Fruit fly (Drosophila melanogaster) whole organism, prepupa: ENCODE measurements around the gene squ.

Source experiments
- Blimp-1 ChIP-seq: fragments of 200-800 bp; sonication (Bioruptor generic); optimal IDR thresholded peaks from 3 replicates; lab custom pipeline; 2017; ENCODE audit warnings: missing biosample characterization, missing genetic modification characterization, mild to moderate bottlenecking, moderate library complexity, missing genetic modification reagents
- CG10631 ChIP-seq: fragments of 200-800 bp; sonication (Bioruptor generic); optimal IDR thresholded peaks from 2 replicates; lab custom pipeline; 2016; ENCODE audit warnings: missing biosample characterization, missing genetic modification characterization
- CG11762 ChIP-seq: fragments of 200-800 bp; sonication (Bioruptor generic); optimal IDR thresholded peaks from 3 replicates; lab custom pipeline; 2016; ENCODE audit warnings: missing biosample characterization, missing genetic modification characterization; ENCODE audit not compliant: insufficient read depth
- CG11902 ChIP-seq: fragments of 200-800 bp; sonication (Bioruptor generic); optimal IDR thresholded peaks from 3 replicates; lab custom pipeline; 2016; ENCODE audit warnings: missing biosample characterization, missing genetic modification characterization
- CG15336 ChIP-seq: fragments of 200-800 bp; sonication (Bioruptor generic); IDR thresholded peaks from 2 replicates; pipeline ENCODE4 v1.3.6; 2022; ENCODE audit warnings: missing biosample characterization, missing genetic modification characterization
- CG1621 ChIP-seq: fragments of 200-800 bp; sonication (Bioruptor generic); optimal IDR thresholded peaks from 3 replicates; lab custom pipeline; 2018; ENCODE audit warnings: missing biosample characterization, mild to moderate bottlenecking, missing genetic modification characterization
- CG16779 ChIP-seq: fragments of 200-800 bp; sonication (Bioruptor generic); optimal IDR thresholded peaks from 3 replicates; lab custom pipeline; 2017; ENCODE audit warnings: missing biosample characterization, mild to moderate bottlenecking, missing genetic modification characterization
- CG31627 ChIP-seq: fragments of 200-800 bp; sonication (Bioruptor generic); optimal IDR thresholded peaks from 3 replicates; lab custom pipeline; 2016; ENCODE audit warnings: missing biosample characterization, missing genetic modification characterization
- CG34406 ChIP-seq: fragments of 200-800 bp; sonication (Bioruptor generic); optimal IDR thresholded peaks from 3 replicates; lab custom pipeline; 2016; ENCODE audit warnings: missing biosample characterization, missing genetic modification characterization
- CG3919 ChIP-seq: fragments of 200-800 bp; sonication (Bioruptor generic); optimal IDR thresholded peaks from 3 replicates; lab custom pipeline; 2016; ENCODE audit warnings: missing biosample characterization, missing genetic modification characterization
- CG4318 ChIP-seq: fragments of 200-800 bp; sonication (Bioruptor generic); optimal IDR thresholded peaks from 3 replicates; lab custom pipeline; 2017; ENCODE audit warnings: missing biosample characterization, mild to moderate bottlenecking, missing genetic modification characterization
- CG6163 ChIP-seq: fragments of 200-800 bp; sonication (Bioruptor generic); IDR thresholded peaks from 3 replicates; pipeline ENCODE4 v1.3.6; 2022; ENCODE audit warnings: missing biosample characterization, missing genetic modification characterization
- CG6276 ChIP-seq: fragments of 200-800 bp; sonication (Bioruptor generic); optimal IDR thresholded peaks from 2 replicates; lab custom pipeline; 2017; ENCODE audit warnings: missing biosample characterization, mild to moderate bottlenecking, missing genetic modification characterization
- CG6792 ChIP-seq: fragments of 200-800 bp; sonication (Bioruptor generic); optimal IDR thresholded peaks from 3 replicates; lab custom pipeline; 2016; ENCODE audit warnings: missing biosample characterization, missing genetic modification characterization
- CG6808 ChIP-seq: fragments of 200-800 bp; sonication (Bioruptor generic); optimal IDR thresholded peaks from 3 replicates; lab custom pipeline; 2017; ENCODE audit warnings: missing biosample characterization, missing genetic modification characterization, mild to moderate bottlenecking, moderate library complexity, missing genetic modification reagents
- CG6854 ChIP-seq: fragments of 200-800 bp; sonication (Bioruptor generic); optimal IDR thresholded peaks from 2 replicates; lab custom pipeline; 2017; ENCODE audit warnings: missing biosample characterization, mild to moderate bottlenecking, missing genetic modification characterization
- CG7368 ChIP-seq: fragments of 200-800 bp; sonication (Bioruptor generic); optimal IDR thresholded peaks from 3 replicates; lab custom pipeline; 2016; ENCODE audit warnings: missing biosample characterization, missing genetic modification characterization
- CG8319 ChIP-seq: fragments of 200-800 bp; sonication (Bioruptor generic); optimal IDR thresholded peaks from 3 replicates; lab custom pipeline; 2016; ENCODE audit warnings: missing biosample characterization, missing genetic modification characterization
- CG8632 ChIP-seq: fragments of 200-800 bp; sonication (Bioruptor generic); optimal IDR thresholded peaks from 3 replicates; lab custom pipeline; 2016; ENCODE audit warnings: missing biosample characterization, missing genetic modification characterization
- CG9139 ChIP-seq: fragments of 200-800 bp; sonication (Bioruptor generic); optimal IDR thresholded peaks from 3 replicates; lab custom pipeline; 2017; ENCODE audit warnings: missing biosample characterization, mild to moderate bottlenecking, missing genetic modification characterization
- Eip75B ChIP-seq: fragments of 200-800 bp; sonication (Bioruptor generic); optimal IDR thresholded peaks from 3 replicates; lab custom pipeline; 2016; ENCODE audit warnings: missing biosample characterization, missing genetic modification characterization
- Eip78C ChIP-seq: fragments of 200-800 bp; sonication (Bioruptor generic); peaks from one replicate; lab custom pipeline; 2016; ENCODE audit warnings: missing biosample characterization, missing genetic modification characterization
- Ets21C ChIP-seq: fragments of 200-800 bp; sonication (Bioruptor generic); optimal IDR thresholded peaks from 3 replicates; lab custom pipeline; 2016; ENCODE audit warnings: missing biosample characterization, missing genetic modification characterization
- Ets96B ChIP-seq: fragments of 200-800 bp; optimal IDR thresholded peaks from 2 replicates; lab custom pipeline; 2019; ENCODE audit warnings: missing biosample characterization, mild to moderate bottlenecking, missing genetic modification characterization, moderate library complexity
- Gug ChIP-seq: fragments of 200-800 bp; sonication (Bioruptor generic); IDR thresholded peaks from 2 replicates; pipeline ENCODE4 v1.3.6; 2022; ENCODE audit warnings: missing biosample characterization, missing genetic modification characterization
- Hr38 ChIP-seq: sonication (Bioruptor generic); optimal IDR thresholded peaks from 2 replicates; lab custom pipeline; 2016; ENCODE audit warnings: missing biosample characterization, missing genetic modification characterization
- Met ChIP-seq: fragments of 200-800 bp; sonication (Bioruptor generic); optimal IDR thresholded peaks from 3 replicates; lab custom pipeline; 2016; ENCODE audit warnings: missing biosample characterization, missing genetic modification characterization
- Smox ChIP-seq: fragments of 200-800 bp; sonication (Bioruptor generic); optimal IDR thresholded peaks from 3 replicates; lab custom pipeline; 2016; ENCODE audit warnings: missing biosample characterization, missing genetic modification characterization
- Sox102F ChIP-seq: fragments of 200-800 bp; sonication (Bioruptor generic); optimal IDR thresholded peaks from 2 replicates; lab custom pipeline; 2016; ENCODE audit warnings: missing biosample characterization, mild to moderate bottlenecking, missing genetic modification characterization
- Sox15 ChIP-seq: fragments of 200-800 bp; sonication (Bioruptor generic); optimal IDR thresholded peaks from 3 replicates; lab custom pipeline; 2016; ENCODE audit warnings: missing biosample characterization, missing genetic modification characterization
- achi ChIP-seq: fragments of 200-800 bp; sonication (Bioruptor generic); optimal IDR thresholded peaks from 3 replicates; lab custom pipeline; 2016; ENCODE audit warnings: missing biosample characterization, missing genetic modification characterization
- acj6 ChIP-seq: fragments of 200-800 bp; sonication (Bioruptor generic); optimal IDR thresholded peaks from 3 replicates; lab custom pipeline; 2016; ENCODE audit warnings: missing biosample characterization, missing genetic modification characterization
- cyc ChIP-seq: fragments of 200-800 bp; sonication (Bioruptor generic); optimal IDR thresholded peaks from 3 replicates; lab custom pipeline; 2016; ENCODE audit warnings: missing biosample characterization, missing genetic modification characterization
- dac ChIP-seq: fragments of 200-800 bp; sonication (Bioruptor generic); optimal IDR thresholded peaks from 2 replicates; lab custom pipeline; 2017; ENCODE audit warnings: missing biosample characterization, mild to moderate bottlenecking, missing genetic modification characterization
- dsx ChIP-seq: fragments of 200-800 bp; optimal IDR thresholded peaks from 3 replicates; lab custom pipeline; 2019; ENCODE audit warnings: missing biosample characterization, mild to moderate bottlenecking, missing genetic modification characterization, moderate library complexity; ENCODE audit not compliant: poor library complexity, severe bottlenecking
- eg ChIP-seq: fragments of 200-800 bp; sonication (Bioruptor generic); IDR thresholded peaks from 3 replicates; pipeline ENCODE4 v1.3.6; 2022; ENCODE audit warnings: missing biosample characterization, missing genetic modification characterization
- esn ChIP-seq: fragments of 200-800 bp; sonication (Bioruptor generic); optimal IDR thresholded peaks from 2 replicates; lab custom pipeline; 2016; ENCODE audit warnings: missing biosample characterization, mild to moderate bottlenecking, missing genetic modification characterization, moderate library complexity
- fd59A ChIP-seq: fragments of 200-800 bp; sonication (Bioruptor generic); optimal IDR thresholded peaks from 2 replicates; lab custom pipeline; 2017; ENCODE audit warnings: missing biosample characterization, mild to moderate bottlenecking, missing genetic modification characterization, missing genetic modification reagents
- fd85E ChIP-seq: fragments of 200-800 bp; sonication (Bioruptor generic); optimal IDR thresholded peaks from 3 replicates; lab custom pipeline; 2016; ENCODE audit warnings: missing biosample characterization, missing genetic modification characterization
- fkh ChIP-seq: fragments of 200-800 bp; sonication (Bioruptor generic); optimal IDR thresholded peaks from 3 replicates; lab custom pipeline; 2017; ENCODE audit warnings: missing biosample characterization, mild to moderate bottlenecking, missing genetic modification characterization, moderate library complexity
- lz ChIP-seq: fragments of 200-800 bp; sonication (Bioruptor generic); optimal IDR thresholded peaks from 3 replicates; lab custom pipeline; 2016; ENCODE audit warnings: missing biosample characterization, missing genetic modification characterization
- net ChIP-seq: fragments of 200-800 bp; sonication (Bioruptor generic); optimal IDR thresholded peaks from 3 replicates; lab custom pipeline; 2016; ENCODE audit warnings: missing biosample characterization, missing genetic modification characterization
- spab ChIP-seq: fragments of 200-800 bp; sonication (Bioruptor generic); optimal IDR thresholded peaks from 2 replicates; lab custom pipeline; 2017; ENCODE audit warnings: missing biosample characterization, mild to moderate bottlenecking, missing genetic modification characterization, missing genetic modification reagents
- topi ChIP-seq: fragments of 200-800 bp; sonication (Bioruptor generic); optimal IDR thresholded peaks from 3 replicates; lab custom pipeline; 2016; ENCODE audit warnings: missing biosample characterization, missing genetic modification characterization

The squ gene

DNA sequence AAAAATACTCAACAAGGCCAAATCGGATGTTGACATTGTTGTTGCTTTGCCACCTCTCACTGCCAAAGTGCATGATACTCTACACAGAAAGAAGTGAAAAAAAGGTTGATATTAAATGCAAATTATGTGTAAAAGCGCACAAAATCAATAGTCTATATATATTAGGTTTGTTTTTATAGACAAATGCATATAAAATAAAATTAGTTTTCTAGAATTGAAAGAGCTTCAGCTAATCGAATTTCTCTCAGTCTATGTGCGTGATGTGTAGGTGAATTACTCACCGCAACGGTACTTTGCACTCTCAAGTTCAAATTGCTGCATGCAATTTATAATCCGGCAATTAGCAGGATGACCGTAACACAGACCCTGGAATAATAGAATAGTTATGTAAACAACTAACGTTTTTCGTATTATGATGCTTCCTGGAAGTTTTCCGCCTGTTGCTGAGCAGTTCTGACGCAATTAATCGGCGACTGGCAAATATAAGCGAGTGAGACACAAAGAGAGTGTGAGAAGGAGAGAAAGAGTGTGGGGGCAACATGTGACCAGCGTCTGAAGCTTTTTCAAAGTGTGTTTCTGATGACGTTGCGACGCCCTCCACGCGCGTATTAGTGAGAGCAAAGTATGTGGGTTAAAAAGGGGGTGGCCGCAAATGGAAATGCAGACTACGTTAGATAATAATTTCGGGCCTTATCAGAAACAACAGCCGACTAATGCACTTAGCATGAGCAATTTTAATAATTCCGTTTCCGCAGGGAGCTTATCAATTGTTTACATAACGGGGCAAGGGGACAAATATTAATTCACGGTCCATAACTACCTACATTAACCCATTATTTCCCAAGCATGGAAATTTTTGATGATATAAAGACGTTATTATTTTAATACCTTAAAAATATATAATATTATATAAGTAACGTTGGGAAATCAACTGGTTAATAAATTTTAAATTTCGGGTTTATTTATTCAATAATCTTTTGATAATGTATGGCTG is 41.1 kb downstream of the squ start (continued):
- TF ChIP-seq fd85E (GFP tag; lab: Kevin White, UChicago) (peak; percentile 84), esn (GFP tag; lab: Kevin White, UChicago) (peak; percentile 98), Smox (GFP tag; lab: Kevin White, UChicago) (peak; percentile 96), Ets96B (tag; lab: Kevin White, UChicago) (peak; percentile 96), CG8632 (GFP tag; lab: Kevin White, UChicago) (peak; percentile 95), topi (peak; percentile 98), Ets21C (GFP tag; lab: Kevin White, UChicago) (peak; percentile 92), CG9139 (GFP tag; lab: Kevin White, UChicago) (peak; percentile 91), CG1621 (peak; percentile 87), Hr38 (no peak), Sox15 (GFP tag; lab: Kevin White, UChicago) (peak; percentile 92), dac (GFP tag; lab: Kevin White, UChicago) (peak; percentile 71), Eip78C (GFP tag; lab: Kevin White, UChicago) (peak; percentile 99), CG15336 (GFP tag; lab: Robert Waterston, UW) (peak; percentile 97), achi (GFP tag; lab: Kevin White, UChicago) (peak; percentile 97), CG11762 (GFP tag; lab: Kevin White, UChicago) (peak; percentile 97), CG6276 (peak; percentile 86), CG4318 (no peak), Gug (peak; percentile 97), CG6808 (peak; percentile 91), dsx (GFP tag; lab: Kevin White, UChicago) (peak; percentile 94)

DNA sequence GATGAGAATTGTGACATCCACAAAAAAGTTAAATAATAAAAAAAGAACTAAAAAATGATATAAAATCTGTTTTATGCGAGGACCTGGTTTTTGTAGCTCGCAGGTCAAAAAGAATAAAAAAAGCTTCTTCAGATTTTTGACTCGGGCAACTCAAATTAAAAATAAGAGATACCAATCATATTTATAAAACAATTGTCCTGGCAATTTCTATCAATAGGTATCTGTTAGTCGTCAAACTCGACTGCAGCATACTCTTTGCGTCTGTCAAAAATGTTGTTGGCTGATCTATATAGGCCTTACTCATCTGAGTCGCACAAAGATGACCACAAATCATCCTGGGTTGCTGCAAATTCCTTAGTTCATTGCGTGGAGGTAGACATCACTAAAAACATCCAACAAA is 42.7 kb downstream of the squ start:
- TF ChIP-seq cyc (no peak), spab (no peak), Sox15 (GFP tag; lab: Kevin White, UChicago) (no peak), CG6163 (GFP tag; lab: Robert Waterston, UW) (no peak), fd59A (GFP tag; lab: Kevin White, UChicago) (no peak), dac (GFP tag; lab: Kevin White, UChicago) (no peak), CG34406 (GFP tag; lab: Kevin White, UChicago) (no peak), lz (GFP tag; lab: Kevin White, UChicago) (no peak), CG8319 (GFP tag; lab: Kevin White, UChicago) (no peak), CG6792 (GFP tag; lab: Kevin White, UChicago) (no peak), CG11762 (GFP tag; lab: Kevin White, UChicago) (no peak), net (GFP tag; lab: Kevin White, UChicago) (no peak), Sox102F (GFP tag; lab: Kevin White, UChicago) (no peak), fd85E (GFP tag; lab: Kevin White, UChicago) (no peak), Met (GFP tag; lab: Kevin White, UChicago) (no peak), Eip75B (GFP tag; lab: Kevin White, UChicago) (no peak)

DNA sequence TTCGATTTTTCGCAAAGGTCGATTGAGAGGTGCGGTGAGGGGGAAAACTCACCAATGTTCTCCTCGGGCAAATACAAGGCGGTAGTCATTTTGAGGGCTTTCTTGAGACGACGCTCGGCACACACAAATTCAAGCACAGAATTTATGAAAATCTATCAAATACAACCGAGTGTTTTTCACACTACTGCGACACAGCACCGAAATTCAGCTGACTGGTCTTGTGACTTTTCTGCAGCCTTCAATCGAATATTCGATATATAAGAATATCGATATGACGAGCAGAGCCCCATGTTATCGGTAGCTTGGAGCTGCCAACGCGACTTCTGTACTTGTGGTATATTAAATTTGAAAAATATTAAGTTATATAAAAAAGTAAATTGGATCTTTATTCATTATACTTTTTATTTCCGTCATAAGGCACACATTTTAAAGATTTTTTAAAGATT is 47.7 kb downstream of the squ start, which contains the start of gene VhaSFD:
Gene VhaSFD, minus strand, starts transcription at position 249 of the 446 bp plus-strand sequence.
- TF ChIP-seq fkh (GFP tag; lab: Kevin White, UChicago) (no peak), dac (GFP tag; lab: Kevin White, UChicago) (no peak), CG10631 (no peak), CG7368 (GFP tag; lab: Kevin White, UChicago) (no peak), Smox (GFP tag; lab: Kevin White, UChicago) (no peak), Eip75B (GFP tag; lab: Kevin White, UChicago) (no peak), esn (GFP tag; lab: Kevin White, UChicago) (peak; percentile 32), CG15336 (GFP tag; lab: Robert Waterston, UW) (peak; percentile 36; the same call in 1 of the 2 replicates), CG6792 (GFP tag; lab: Kevin White, UChicago) (no peak), Blimp-1 (GFP tag; lab: Kevin White, UChicago) (no peak), eg (GFP tag; lab: Robert Waterston, UW) (no peak), CG6276 (no peak), dsx (GFP tag; lab: Kevin White, UChicago) (no peak), CG6854 (GFP tag; lab: Kevin White, UChicago) (peak; percentile 37), fd59A (GFP tag; lab: Kevin White, UChicago) (no peak), acj6 (no peak), CG31627 (GFP tag; lab: Kevin White, UChicago) (no peak), CG8632 (GFP tag; lab: Kevin White, UChicago) (no peak), CG11902 (GFP tag; lab: Kevin White, UChicago) (no peak), CG16779 (tag; lab: Kevin White, UChicago) (no peak), Eip78C (GFP tag; lab: Kevin White, UChicago) (no peak), Sox102F (GFP tag; lab: Kevin White, UChicago) (no peak), CG3919 (GFP tag; lab: Kevin White, UChicago) (no peak)
